Worm (Caenorhabditis elegans) whole organism, early embryonic: Measurements from ENCODE around the gene mul-1.
"Not testable (repeated sequence)": the region's sequence is repeated elsewhere in the genome, so short reads cannot be mapped to it uniquely, and the experiment has no call there.

ENCODE experiments used
- B0310.2 ChIP-seq: sonication (generic microtip); optimal IDR thresholded peaks from 2 replicates; lab custom pipeline; 2016; ENCODE audit warnings: mild to moderate bottlenecking, missing genetic modification characterization, missing compliant biosample characterization
- F13C5.2 ChIP-seq: sonication (generic microtip); optimal IDR thresholded peaks from 2 replicates; lab custom pipeline; 2017; ENCODE audit warnings: mild to moderate bottlenecking, missing genetic modification characterization, inconsistent platforms, missing compliant biosample characterization
- aly-1 ChIP-seq: sonication (generic microtip); optimal IDR thresholded peaks from 2 replicates; lab custom pipeline; 2016; ENCODE audit warnings: missing genetic modification characterization, missing compliant biosample characterization
- ama-1 ChIP-seq: fragments of 150-350 bp; optimal IDR thresholded peaks from 2 replicates; lab custom pipeline; 2014
- ceh-13 ChIP-seq: fragments of 200-800 bp; sonication (Bioruptor generic); optimal IDR thresholded peaks from 2 replicates; lab custom pipeline; 2018; ENCODE audit warnings: mild to moderate bottlenecking, missing genetic modification characterization, missing compliant biosample characterization
- ceh-36 ChIP-seq: sonication (generic microtip); optimal IDR thresholded peaks from 2 replicates; lab custom pipeline; 2016; ENCODE audit warnings: missing genetic modification characterization, inconsistent platforms, missing compliant biosample characterization
- ets-7 ChIP-seq: sonication (generic microtip); optimal IDR thresholded peaks from 2 replicates; lab custom pipeline; 2016; ENCODE audit warnings: missing genotype, missing genetic modification characterization, missing compliant biosample characterization
- flt-1 ChIP-seq: fragments of 200-800 bp; sonication (Bioruptor generic); IDR thresholded peaks from 2 replicates; pipeline ENCODE4 v1.3.6; 2022; ENCODE audit warnings: missing genetic modification characterization, missing compliant biosample characterization
- hmbx-1 ChIP-seq: sonication (generic microtip); optimal IDR thresholded peaks from 2 replicates; lab custom pipeline; 2016; ENCODE audit warnings: mild to moderate bottlenecking, missing genetic modification characterization, missing compliant biosample characterization
- hmg-4 ChIP-seq: fragments of 200-800 bp; sonication (Bioruptor generic); optimal IDR thresholded peaks from 2 replicates; lab custom pipeline; 2018; ENCODE audit warnings: mild to moderate bottlenecking, missing genetic modification characterization, missing compliant biosample characterization
- hnd-1 ChIP-seq: sonication (generic microtip); optimal IDR thresholded peaks from 2 replicates; lab custom pipeline; 2016; ENCODE audit warnings: missing genetic modification characterization, missing compliant biosample characterization
- pes-1 ChIP-seq: fragments of 200-800 bp; sonication (Bioruptor generic); IDR thresholded peaks from 2 replicates; pipeline ENCODE4 v1.3.6; 2022; ENCODE audit warnings: missing genetic modification reagents, missing genetic modification characterization, missing compliant biosample characterization
- scrt-1 ChIP-seq: fragments of 200-800 bp; sonication (Bioruptor generic); IDR thresholded peaks from 2 replicates; pipeline ENCODE4 v1.3.6; 2022; ENCODE audit warnings: missing genetic modification characterization, missing compliant biosample characterization
- sea-1 ChIP-seq: fragments of 200-800 bp; sonication (Bioruptor generic); conservative IDR thresholded peaks from 2 replicates; pipeline ENCODE4 v1.3.6; 2022; ENCODE audit warnings: missing genetic modification characterization, missing compliant biosample characterization
- tbx-11 ChIP-seq: fragments of 200-800 bp; sonication (Bioruptor generic); IDR thresholded peaks from 2 replicates; pipeline ENCODE4 v1.3.6; 2022; ENCODE audit warnings: missing genetic modification characterization, missing compliant biosample characterization
- tbx-37 ChIP-seq: fragments of 200-800 bp; sonication (Bioruptor generic); conservative IDR thresholded peaks from 2 replicates; pipeline ENCODE4 v1.3.6; 2022; ENCODE audit warnings: missing genetic modification reagents, missing genetic modification characterization, missing compliant biosample characterization
- tra-4 ChIP-seq: sonication (generic microtip); optimal IDR thresholded peaks from 2 replicates; lab custom pipeline; 2017; ENCODE audit warnings: missing genetic modification characterization, missing compliant biosample characterization

Gene mul-1

DNA sequence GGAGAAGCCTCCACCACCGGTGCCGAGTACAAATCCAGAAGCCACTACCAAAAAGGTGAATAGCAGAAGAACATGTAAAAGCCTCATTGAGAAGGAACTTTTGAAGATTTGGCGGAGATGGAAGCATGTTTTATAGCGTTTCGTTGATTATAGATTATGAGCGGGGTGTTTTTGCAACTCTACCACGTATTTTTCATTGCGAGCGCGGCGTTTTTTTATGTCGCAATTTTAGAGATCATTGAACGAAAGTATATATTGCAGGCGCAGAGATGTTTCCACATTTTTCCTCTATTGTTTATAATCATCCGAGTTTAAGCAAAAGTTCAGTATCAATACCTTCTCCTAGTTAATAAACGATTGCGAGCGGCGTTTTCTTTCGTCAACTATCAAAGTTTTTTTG lies 12.8 kb upstream of the mul-1 start, which contains the start of gene F49F1.17:
F49F1.17 (minus strand) TSS at position 101 of the 400 bp plus-strand sequence.
- TF ChIP-seq B0310.2 (tag; lab: Kevin White, UChicago) (no peak), sea-1 (GFP tag; lab: Robert Waterston, UW) (no peak), pes-1 (GFP tag; lab: Robert Waterston, UW) (no peak), ets-7 (tag; lab: Kevin White, UChicago) (no peak), hmg-4 (GFP tag; lab: Kevin White, UChicago) (no peak), tra-4 (tag; lab: Kevin White, UChicago) (no peak), ceh-13 (no peak), ama-1 (lab: Kevin White, UChicago) (no peak), ceh-36 (tag; lab: Kevin White, UChicago) (no peak), aly-1 (no peak), hnd-1 (tag; lab: Kevin White, UChicago) (no peak), scrt-1 (GFP tag; lab: Robert Waterston, UW) (no peak), tbx-11 (no peak), flt-1 (GFP tag; lab: Robert Waterston, UW) (no peak), hmbx-1 (tag; lab: Kevin White, UChicago) (no peak), tbx-37 (GFP tag; lab: Robert Waterston, UW) (no peak)

DNA sequence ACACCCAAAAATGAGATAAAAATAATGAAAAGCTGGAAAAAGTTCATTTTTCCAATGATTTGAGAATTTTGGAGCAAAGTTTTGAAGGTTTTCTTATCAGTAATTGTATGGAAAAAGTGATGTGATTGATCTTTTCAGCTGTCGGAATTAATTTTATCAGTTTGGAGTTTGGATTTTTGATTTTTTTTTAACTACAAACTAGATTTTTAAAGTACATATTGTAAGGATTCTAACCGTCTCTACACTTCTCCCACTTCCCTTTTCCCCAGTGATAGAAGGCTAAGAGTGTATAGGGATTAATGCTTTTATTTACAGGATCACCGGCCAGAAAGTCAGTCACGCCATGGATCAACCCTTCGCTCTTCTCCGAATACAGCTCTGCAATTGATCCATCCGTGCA lies 2.7 kb upstream of the mul-1 start, which contains the start of gene F49F1.7:
F49F1.7 (minus strand) TSS at position 101 of the 400 bp plus-strand sequence.
- not testable (repeated sequence) for TF ChIP-seq tbx-37 (GFP tag; lab: Robert Waterston, UW); hmg-4 (GFP tag; lab: Kevin White, UChicago); aly-1

DNA sequence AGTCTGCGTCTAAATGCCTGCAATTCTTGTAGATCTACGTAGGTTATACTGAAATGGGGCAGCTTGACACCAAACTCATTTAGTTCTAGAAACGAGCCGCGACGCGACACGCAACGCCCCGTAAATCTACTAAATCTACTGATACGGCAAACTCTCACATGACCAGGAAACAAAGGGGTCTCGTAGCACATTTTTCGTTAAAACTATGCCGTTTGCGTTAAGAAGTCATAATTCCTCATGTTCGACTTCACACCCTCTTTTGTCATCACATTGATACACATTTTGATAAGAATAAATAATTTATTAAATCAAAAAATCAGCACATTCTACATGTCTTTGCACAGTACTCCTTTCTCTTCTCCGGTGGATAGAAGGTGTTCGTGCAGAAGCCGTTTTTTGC lies 1.9 kb downstream of the mul-1 start:
- TF ChIP-seq ama-1 (lab: Kevin White, UChicago) (no peak), F13C5.2 (tag; lab: Kevin White, UChicago) (no peak)

DNA sequence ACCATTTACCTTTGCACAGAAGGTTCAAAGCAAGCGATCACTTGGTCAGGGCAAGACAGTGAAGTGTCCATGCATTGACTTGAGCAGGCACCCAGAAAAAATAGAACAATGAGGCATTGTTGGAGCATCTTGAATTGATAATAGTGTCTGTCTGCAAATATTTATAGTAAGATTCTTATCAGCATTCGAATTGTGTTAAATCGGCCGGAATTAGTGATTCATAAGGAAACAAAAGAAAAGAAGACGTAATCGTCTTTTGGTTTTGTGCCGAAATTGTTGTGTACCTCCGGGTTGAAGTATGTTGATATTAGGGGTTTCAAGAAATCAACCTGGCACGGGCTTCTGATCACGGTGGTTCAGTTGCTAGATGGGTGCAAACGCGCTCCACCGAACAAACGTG lies 2.7 kb downstream of the mul-1 start, which contains the start of gene F49F1.5:
F49F1.5 (minus strand) TSS at position 153 of the 400 bp plus-strand sequence.
- TF ChIP-seq F13C5.2 (tag; lab: Kevin White, UChicago) (no peak), hnd-1 (tag; lab: Kevin White, UChicago) (no peak), tra-4 (tag; lab: Kevin White, UChicago) (no peak), scrt-1 (GFP tag; lab: Robert Waterston, UW) (no peak), hmbx-1 (tag; lab: Kevin White, UChicago) (no peak), aly-1 (no peak), B0310.2 (tag; lab: Kevin White, UChicago) (no peak), pes-1 (GFP tag; lab: Robert Waterston, UW) (no peak), ceh-13 (no peak), hmg-4 (GFP tag; lab: Kevin White, UChicago) (no peak), flt-1 (GFP tag; lab: Robert Waterston, UW) (no peak), tbx-37 (GFP tag; lab: Robert Waterston, UW) (no peak), ets-7 (tag; lab: Kevin White, UChicago) (no peak), sea-1 (GFP tag; lab: Robert Waterston, UW) (no peak), tbx-11 (no peak), ama-1 (lab: Kevin White, UChicago) (no peak), ceh-36 (tag; lab: Kevin White, UChicago) (no peak)

DNA sequence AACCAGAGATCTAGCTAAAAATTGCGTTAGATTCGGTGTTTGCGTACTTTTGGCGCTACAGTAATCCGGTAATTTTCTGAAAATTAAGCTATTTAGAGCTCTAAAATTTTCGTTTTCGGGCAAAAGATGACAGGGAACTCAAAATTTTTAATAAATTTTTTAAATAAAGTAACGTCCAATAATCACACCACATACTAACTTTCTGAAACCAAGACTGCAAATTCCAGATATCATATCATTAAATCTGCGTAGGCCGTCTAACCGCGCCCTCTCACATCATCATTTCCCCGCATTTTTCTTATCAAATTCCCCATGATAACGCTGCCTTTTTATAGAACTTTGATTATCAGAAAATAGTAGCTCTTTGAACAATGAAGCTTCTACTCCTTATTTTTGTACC lies 5.5 kb downstream of the mul-1 start, which contains the start of gene drd-50:
drd-50 (plus strand) TSS at position 301 of the 400 bp plus-strand sequence.
- no peak for TF ChIP-seq tra-4 (tag; lab: Kevin White, UChicago)
- no peak for TF ChIP-seq B0310.2 (tag; lab: Kevin White, UChicago)
- TF ChIP-seq F13C5.2 (tag; lab: Kevin White, UChicago) = no peak
- TF ChIP-seq hnd-1 (tag; lab: Kevin White, UChicago) = no peak
- TF ChIP-seq hmg-4 (GFP tag; lab: Kevin White, UChicago) = no peak
- no peak for TF ChIP-seq tbx-37 (GFP tag; lab: Robert Waterston, UW)
- no peak for TF ChIP-seq ceh-13
- TF ChIP-seq flt-1 (GFP tag; lab: Robert Waterston, UW) = no peak
- TF ChIP-seq ets-7 (tag; lab: Kevin White, UChicago) = no peak
- TF ChIP-seq aly-1 = no peak
- no peak for TF ChIP-seq sea-1 (GFP tag; lab: Robert Waterston, UW)
- TF ChIP-seq pes-1 (GFP tag; lab: Robert Waterston, UW) = no peak
- TF ChIP-seq ama-1 (lab: Kevin White, UChicago) = no peak
- no peak for TF ChIP-seq hmbx-1 (tag; lab: Kevin White, UChicago)
- TF ChIP-seq scrt-1 (GFP tag; lab: Robert Waterston, UW) = no peak
- no peak for TF ChIP-seq ceh-36 (tag; lab: Kevin White, UChicago)
- TF ChIP-seq tbx-11 = no peak

DNA sequence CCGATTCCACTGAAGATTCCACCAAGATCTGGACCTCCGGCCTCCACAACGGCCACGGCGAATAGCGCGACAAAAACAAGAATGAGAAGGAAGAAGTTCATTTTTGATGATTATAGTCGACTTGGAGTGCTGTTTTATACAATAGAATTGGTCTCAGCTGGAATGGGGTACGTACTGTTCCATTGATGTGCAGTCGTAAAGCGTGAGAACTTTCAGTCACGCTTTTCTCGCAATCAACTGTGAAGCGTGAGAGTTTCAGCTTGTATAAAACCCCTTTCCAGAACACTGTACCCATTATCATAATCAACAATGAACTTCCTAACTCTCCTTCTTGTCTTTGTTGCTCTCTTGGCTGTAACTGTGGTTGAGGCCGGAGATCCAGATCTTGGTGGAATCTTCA lies 7.3 kb downstream of the mul-1 start, which contains the start of the genes F49F1.4 and F49F1.2:
F49F1.4 (minus strand) TSS at position 101 of the 400 bp plus-strand sequence.
F49F1.2 (plus strand) TSS at position 310 of the 400 bp plus-strand sequence.
- TF ChIP-seq ceh-36 (tag; lab: Kevin White, UChicago) (no peak), sea-1 (GFP tag; lab: Robert Waterston, UW) (no peak), pes-1 (GFP tag; lab: Robert Waterston, UW) (no peak), B0310.2 (tag; lab: Kevin White, UChicago) (no peak), hmbx-1 (tag; lab: Kevin White, UChicago) (no peak), ceh-13 (no peak), hnd-1 (tag; lab: Kevin White, UChicago) (no peak), tra-4 (tag; lab: Kevin White, UChicago) (no peak), hmg-4 (GFP tag; lab: Kevin White, UChicago) (no peak), ama-1 (lab: Kevin White, UChicago) (no peak), ets-7 (tag; lab: Kevin White, UChicago) (no peak), F13C5.2 (tag; lab: Kevin White, UChicago) (no peak), flt-1 (GFP tag; lab: Robert Waterston, UW) (no peak), scrt-1 (GFP tag; lab: Robert Waterston, UW) (no peak), aly-1 (no peak), tbx-37 (GFP tag; lab: Robert Waterston, UW) (no peak)

DNA sequence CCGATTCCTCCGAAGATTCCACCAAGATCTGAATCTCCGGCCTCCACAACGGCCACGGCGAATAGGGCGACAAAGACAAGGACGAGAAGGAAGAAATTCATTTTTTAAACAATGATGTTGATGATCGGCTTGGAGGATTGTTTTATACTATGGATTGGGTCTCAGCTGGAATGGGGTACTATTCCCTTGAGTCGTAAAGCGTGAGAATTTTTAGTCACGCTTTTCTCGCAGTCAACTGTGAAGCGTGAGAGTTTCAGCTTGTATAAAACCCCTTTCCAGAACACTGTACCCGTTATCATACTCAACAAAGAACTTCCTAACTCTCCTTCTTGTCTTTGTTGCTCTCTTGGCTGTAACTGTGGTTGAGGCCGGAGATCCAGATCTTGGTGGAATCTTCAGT lies 8.4 kb downstream of the mul-1 start, which contains the start of gene F49F1.15:
F49F1.15 (minus strand) TSS at position 101 of the 400 bp plus-strand sequence.
- TF ChIP-seq F13C5.2 (tag; lab: Kevin White, UChicago) (no peak), hnd-1 (tag; lab: Kevin White, UChicago) (no peak), flt-1 (GFP tag; lab: Robert Waterston, UW) (no peak), aly-1 (no peak), ceh-13 (no peak), hmg-4 (GFP tag; lab: Kevin White, UChicago) (no peak), ama-1 (lab: Kevin White, UChicago) (no peak), tra-4 (tag; lab: Kevin White, UChicago) (no peak), sea-1 (GFP tag; lab: Robert Waterston, UW) (no peak)
